Fruit fly (Drosophila melanogaster) whole organism, wandering third instar larva: ENCODE data around the gene GatA.
A peak's percentile ranks its signal among the peaks of the same experiment; 100 is the strongest.

Source experiments
- Abd-B ChIP-seq: fragments of >200 bp; optimal IDR thresholded peaks from 2 replicates; lab custom pipeline; 2017; ENCODE audit warnings: missing biosample characterization, missing genetic modification characterization
- CG32264 ChIP-seq: fragments of 200-800 bp; sonication (Bioruptor generic); optimal IDR thresholded peaks from 2 replicates; lab custom pipeline; 2016; ENCODE audit warnings: missing biosample characterization, missing genetic modification characterization
- CG9705 ChIP-seq: fragments of 200-800 bp; sonication (Bioruptor generic); optimal IDR thresholded peaks from 2 replicates; lab custom pipeline; 2018; ENCODE audit warnings: missing biosample characterization, mild to moderate bottlenecking, missing genetic modification characterization
- CrebA ChIP-seq: fragments of 200-800 bp; sonication (Bioruptor generic); optimal IDR thresholded peaks from 2 replicates; lab custom pipeline; 2016; ENCODE audit warnings: missing biosample characterization, mild to moderate bottlenecking, missing genetic modification characterization, borderline replicate concordance
- Dif ChIP-seq: fragments of 200-275, 200-300 bp; sonication (Bioruptor generic); optimal IDR thresholded peaks from 2 replicates; lab custom pipeline; 2018; ENCODE audit warnings: missing biosample characterization, missing genetic modification characterization; ENCODE audit not compliant: partially characterized antibody
- GATAd ChIP-seq: sonication (Bioruptor generic); optimal IDR thresholded peaks from 2 replicates; lab custom pipeline; 2016; ENCODE audit warnings: missing biosample characterization, missing genetic modification characterization
- HLH106 ChIP-seq: fragments of 200-800 bp; optimal IDR thresholded peaks from 3 replicates; lab custom pipeline; 2019; ENCODE audit warnings: missing biosample characterization, mild to moderate bottlenecking, missing genetic modification characterization, moderate library complexity
- Hnf4 ChIP-seq: fragments of 200-800 bp; sonication (Bioruptor generic); optimal IDR thresholded peaks from 2 replicates; lab custom pipeline; 2016; ENCODE audit warnings: missing biosample characterization, mild to moderate bottlenecking, missing genetic modification characterization
- Hr83 ChIP-seq: fragments of 200-300 bp; sonication (Bioruptor generic); optimal IDR thresholded peaks from 2 replicates; lab custom pipeline; 2016; ENCODE audit warnings: missing biosample characterization, mild to moderate bottlenecking, missing genetic modification characterization, moderate library complexity; ENCODE audit not compliant: poor library complexity, severe bottlenecking
- Mio ChIP-seq: sonication (Bioruptor generic); optimal IDR thresholded peaks from 2 replicates; lab custom pipeline; 2016; ENCODE audit warnings: missing biosample characterization, missing genetic modification characterization
- Myc ChIP-seq: fragments of >200 bp; optimal IDR thresholded peaks from 2 replicates; lab custom pipeline; 2017
- N ChIP-seq: fragments of >200 bp; optimal IDR thresholded peaks from 2 replicates; lab custom pipeline; 2018; ENCODE audit warnings: missing biosample characterization, missing external identifiers, missing genetic modification characterization
- OdsH ChIP-seq: fragments of 200-800 bp; sonication (Bioruptor generic); optimal IDR thresholded peaks from 2 replicates; lab custom pipeline; 2016; ENCODE audit warnings: missing biosample characterization, mild to moderate bottlenecking, missing genetic modification characterization
- Rel ChIP-seq, 2 experiments: fragments of 200-800 bp; sonication (Bioruptor generic) in 1 of 2; optimal IDR thresholded peaks; 2 replicates in 1 of 2; 3 replicates in 1 of 2; lab custom pipeline; 2016 to 2019; ENCODE audit warnings: mild to moderate bottlenecking in 2 of 2, missing biosample characterization in 2 of 2, missing genetic modification characterization in 2 of 2, moderate library complexity in 1 of 2
- Sp1 ChIP-seq: fragments of 200-800 bp; sonication (Bioruptor generic); optimal IDR thresholded peaks from 3 replicates; lab custom pipeline; 2019; ENCODE audit warnings: missing biosample characterization, mild to moderate bottlenecking, missing genetic modification characterization, moderate library complexity
- Vsx2 ChIP-seq: fragments of 200-300, 225-300 bp; sonication (Bioruptor generic); optimal IDR thresholded peaks from 2 replicates; lab custom pipeline; 2018; ENCODE audit warnings: missing biosample characterization, missing genetic modification characterization; ENCODE audit not compliant: partially characterized antibody
- br ChIP-seq: fragments of 200-800 bp; sonication (Bioruptor generic); optimal IDR thresholded peaks from 2 replicates; lab custom pipeline; 2016; ENCODE audit warnings: missing biosample characterization, missing genetic modification characterization
- brk ChIP-seq: fragments of 200-800 bp; sonication (Bioruptor generic); optimal IDR thresholded peaks from 2 replicates; lab custom pipeline; 2016; ENCODE audit warnings: missing biosample characterization, mild to moderate bottlenecking, missing genetic modification characterization
- dl ChIP-seq, 2 experiments: fragments of 175-275, 200-275 bp in 1 of 2; fragments of 200-275 bp in 1 of 2; sonication (Bioruptor generic); optimal IDR thresholded peaks; lab custom pipeline; 2018; ENCODE audit warnings: mild to moderate bottlenecking in 2 of 2, missing biosample characterization in 2 of 2, missing genetic modification characterization in 2 of 2, moderate library complexity in 2 of 2; ENCODE audit not compliant: partially characterized antibody in 2 of 2, insufficient read depth in 1 of 2
- dmrt93B ChIP-seq: fragments of 200-800 bp; sonication (Bioruptor generic); optimal IDR thresholded peaks from 2 replicates; lab custom pipeline; 2018; ENCODE audit warnings: missing biosample characterization, mild to moderate bottlenecking, missing genetic modification characterization
- dsf ChIP-seq: sonication (Bioruptor generic); optimal IDR thresholded peaks from 2 replicates; lab custom pipeline; 2016; ENCODE audit warnings: missing biosample characterization, missing genetic modification characterization, borderline replicate concordance
- ey ChIP-seq: fragments of 200-800 bp; sonication (Bioruptor generic); optimal IDR thresholded peaks from 2 replicates; lab custom pipeline; 2016; ENCODE audit warnings: missing biosample characterization, missing genetic modification characterization
- fru ChIP-seq: fragments of 200-800 bp; sonication (Bioruptor generic); optimal IDR thresholded peaks from 3 replicates; lab custom pipeline; 2016; ENCODE audit warnings: missing biosample characterization, mild to moderate bottlenecking, missing genetic modification characterization
- h ChIP-seq: fragments of 200-800 bp; sonication (Bioruptor generic); optimal IDR thresholded peaks from 3 replicates; lab custom pipeline; 2016; ENCODE audit warnings: missing biosample characterization, mild to moderate bottlenecking, missing genetic modification characterization
- lola ChIP-seq: fragments of >200 bp; optimal IDR thresholded peaks from 2 replicates; lab custom pipeline; 2017; ENCODE audit warnings: missing biosample characterization, missing genetic modification characterization
- pan ChIP-seq: fragments of >200 bp; optimal IDR thresholded peaks from 2 replicates; lab custom pipeline; 2017
- psq ChIP-seq: fragments of 200-800 bp; sonication (Bioruptor generic); optimal IDR thresholded peaks from 3 replicates; lab custom pipeline; 2017; ENCODE audit warnings: missing biosample characterization, mild to moderate bottlenecking, missing genetic modification characterization, moderate library complexity
- rgr ChIP-seq: fragments of 200-800 bp; sonication (Bioruptor generic); optimal IDR thresholded peaks from 3 replicates; lab custom pipeline; 2016; ENCODE audit warnings: missing biosample characterization, mild to moderate bottlenecking, missing genetic modification characterization
- tai ChIP-seq: sonication (Bioruptor generic); optimal IDR thresholded peaks from 2 replicates; lab custom pipeline; 2016; ENCODE audit warnings: missing biosample characterization, missing genetic modification characterization
- usp ChIP-seq: fragments of >200 bp; optimal IDR thresholded peaks from 2 replicates; lab custom pipeline; 2017; ENCODE audit warnings: missing biosample characterization, missing genetic modification characterization
- woc ChIP-seq: sonication (Bioruptor generic); optimal IDR thresholded peaks from 2 replicates; lab custom pipeline; 2016; ENCODE audit warnings: missing biosample characterization, mild to moderate bottlenecking, missing genetic modification characterization

Gene GatA

dm6 chr3R:19069740-19070139 is 41.1 kb upstream of the GatA start:
- no peak for TF ChIP-seq Rel (GFP tag; optimal IDR thresholded peaks at IDR 0.05; lab: Kevin White, UChicago)
- no peak for TF ChIP-seq Rel (tag; optimal IDR thresholded peaks at IDR 0.05; lab: Kevin White, UChicago)
- TF ChIP-seq Abd-B (GFP tag; lab: Kevin White, UChicago), result no peak
- TF ChIP-seq CG9705 (GFP tag; lab: Kevin White, UChicago), result no peak
- TF ChIP-seq rgr, result no peak
- TF ChIP-seq Mio (GFP tag; lab: Kevin White, UChicago), result no peak
- no peak for TF ChIP-seq ey (GFP tag; lab: Kevin White, UChicago)
- TF ChIP-seq dl (GFP tag; optimal IDR thresholded peaks at IDR 0.05; lab: Kevin White, UChicago; ENCODE audit: insufficient read depth in 1 of 2, partially characterized antibody in 2 of 2), result no peak
- no peak for TF ChIP-seq pan

DNA sequence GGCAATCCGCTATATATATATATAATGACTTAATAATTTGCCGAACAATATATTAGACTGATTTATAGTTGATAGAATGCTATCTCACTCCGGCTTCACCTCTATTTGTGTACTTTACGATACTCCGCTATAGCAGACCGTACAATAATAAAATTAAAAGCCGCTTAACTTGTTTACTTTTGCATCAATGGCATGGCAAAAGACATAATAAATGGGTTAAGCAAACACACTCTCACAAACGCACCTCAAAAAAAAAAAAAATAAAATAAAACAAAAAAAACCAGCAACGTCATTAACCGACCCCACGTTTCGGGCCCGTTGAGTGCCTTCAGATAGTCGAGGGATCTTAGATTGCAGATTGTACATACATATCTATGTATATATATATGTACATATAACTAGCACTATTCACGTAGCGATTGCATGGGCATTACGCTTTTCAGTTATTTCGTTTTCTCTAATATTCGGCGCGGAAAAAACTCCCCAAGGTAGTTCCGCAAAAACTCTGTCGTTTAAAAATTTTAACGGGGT is 39.3 kb upstream of the GatA start:
- TF ChIP-seq dsf (GFP tag; lab: Kevin White, UChicago), result no peak
- no peak for TF ChIP-seq Myc
- TF ChIP-seq Mio (GFP tag; lab: Kevin White, UChicago), result no peak
- no peak for TF ChIP-seq dl (GFP tag; optimal IDR thresholded peaks at IDR 0.05; lab: Kevin White, UChicago; ENCODE audit: insufficient read depth in 1 of 2, partially characterized antibody in 2 of 2)
- TF ChIP-seq woc (GFP tag; lab: Kevin White, UChicago), result no peak
- no peak for TF ChIP-seq Hnf4 (GFP tag; lab: Kevin White, UChicago)
- TF ChIP-seq Vsx2 (GFP tag; lab: Kevin White, UChicago), result no peak
- TF ChIP-seq fru (GFP tag; lab: Kevin White, UChicago), result no peak
- TF ChIP-seq psq (GFP tag; lab: Kevin White, UChicago), result no peak

DNA sequence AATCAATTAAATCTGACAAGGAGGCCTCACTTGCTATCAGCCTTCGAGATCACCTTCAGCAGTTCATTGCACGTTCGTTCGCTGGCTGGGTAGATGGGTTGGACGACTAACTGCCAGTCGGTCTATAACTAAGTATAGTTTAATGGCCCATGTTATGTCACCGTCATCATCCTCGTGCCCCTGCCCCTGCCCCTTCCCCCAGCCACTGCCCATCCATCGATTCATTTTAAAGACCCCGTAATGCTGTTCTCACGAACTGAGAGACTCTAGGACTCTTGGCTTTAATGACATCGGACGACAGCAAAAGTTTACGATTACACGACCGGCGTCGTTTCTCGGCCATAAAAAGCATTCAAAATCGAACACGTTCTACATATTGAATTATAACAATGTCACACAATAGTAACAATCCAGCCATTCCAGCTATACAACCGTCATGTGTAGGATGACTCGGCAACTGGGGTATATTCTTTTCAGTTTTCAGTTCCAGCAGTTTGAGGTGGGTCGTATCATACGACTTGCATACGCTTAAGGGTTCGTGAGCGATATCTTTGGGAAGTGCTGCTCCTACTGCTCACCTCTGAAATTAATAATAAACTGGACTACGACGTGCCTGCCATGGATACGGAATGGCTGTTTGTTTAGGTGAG is 38.4 kb upstream of the GatA start:
- TF ChIP-seq CrebA (GFP tag; lab: Kevin White, UChicago) (no peak), dmrt93B (GFP tag; lab: Kevin White, UChicago) (no peak), rgr (no peak), OdsH (GFP tag; lab: Kevin White, UChicago) (no peak), lola (GFP tag; lab: Kevin White, UChicago) (no peak), Hr83 (GFP tag; lab: Kevin White, UChicago) (no peak), pan (no peak), HLH106 (no peak), N (GFP tag; lab: Kevin White, UChicago) (no peak), CG32264 (no peak), ey (GFP tag; lab: Kevin White, UChicago) (no peak), brk (no peak), Dif (GFP tag; lab: Kevin White, UChicago) (no peak), GATAd (GFP tag; lab: Kevin White, UChicago) (no peak), Mio (GFP tag; lab: Kevin White, UChicago) (no peak)

DNA sequence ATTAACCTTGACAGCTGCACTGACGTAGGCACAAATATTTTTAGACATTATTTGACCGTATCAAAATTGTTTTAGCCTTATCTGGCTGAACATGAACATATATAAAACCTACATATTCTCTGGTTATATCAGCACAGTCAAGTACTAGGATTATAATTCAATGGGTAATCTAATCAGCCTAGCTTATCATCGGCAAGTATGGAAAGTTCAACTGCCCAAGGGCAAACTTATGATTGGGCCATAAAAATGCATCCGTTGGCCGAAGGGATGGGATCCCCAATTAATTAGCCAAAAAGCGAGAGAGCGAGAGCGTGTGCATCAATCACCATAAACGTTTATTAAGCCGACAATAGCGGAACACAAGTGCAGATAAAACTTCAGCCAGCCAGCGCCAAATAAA is 36.8 kb upstream of the GatA start:
- no peak for TF ChIP-seq N (GFP tag; lab: Kevin White, UChicago)
- peak; percentile 68 for TF ChIP-seq CrebA (GFP tag; lab: Kevin White, UChicago)
- no peak for TF ChIP-seq Rel (GFP tag; optimal IDR thresholded peaks at IDR 0.05; lab: Kevin White, UChicago)
- peak; percentile 87 for TF ChIP-seq Rel (tag; optimal IDR thresholded peaks at IDR 0.05; lab: Kevin White, UChicago)
- TF ChIP-seq, all 38 proteins: peak for 2

dm6 chr3R:19064037-19064664 is 35.5 kb upstream of the GatA start:
- no peak for TF ChIP-seq h
- peak; percentile 51 for TF ChIP-seq brk
- no peak for TF ChIP-seq CG32264
- TF ChIP-seq Sp1 (GFP tag; lab: Kevin White, UChicago), result peak; percentile 50
- peak; percentile 32 for TF ChIP-seq rgr
- TF ChIP-seq dl (GFP tag; optimal IDR thresholded peaks at IDR 0.05; lab: Kevin White, UChicago; ENCODE audit: insufficient read depth in 1 of 2, partially characterized antibody in 2 of 2), result no peak
- no peak for TF ChIP-seq pan
- no peak for TF ChIP-seq Abd-B (GFP tag; lab: Kevin White, UChicago)
- TF ChIP-seq OdsH (GFP tag; lab: Kevin White, UChicago), result peak; percentile 26
- peak; percentile 5 for TF ChIP-seq br (GFP tag; lab: Kevin White, UChicago)
- TF ChIP-seq fru (GFP tag; lab: Kevin White, UChicago), result peak; percentile 20
- peak; percentile 12 for TF ChIP-seq woc (GFP tag; lab: Kevin White, UChicago)
- no peak for TF ChIP-seq usp
- TF ChIP-seq tai (GFP tag; lab: Kevin White, UChicago), result no peak
- TF ChIP-seq psq (GFP tag; lab: Kevin White, UChicago), result peak; percentile 36
- peak; percentile 50 for TF ChIP-seq Rel (GFP tag; optimal IDR thresholded peaks at IDR 0.05; lab: Kevin White, UChicago)
- TF ChIP-seq Rel (tag; optimal IDR thresholded peaks at IDR 0.05; lab: Kevin White, UChicago), result no peak
- TF ChIP-seq, all 38 proteins: peak for 9
